Worm (Caenorhabditis elegans) whole organism, L2 larva: ENCODE measurements around the gene F12A10.1.

Experiments
- Y55F3AM.14 ChIP-seq: fragments of 200-800 bp; sonication (Bioruptor generic); optimal IDR thresholded peaks from 2 replicates; lab custom pipeline; 2018; ENCODE audit warnings: mild to moderate bottlenecking, missing genetic modification characterization, missing compliant biosample characterization
- alr-1 ChIP-seq: fragments of 150-350 bp; optimal IDR thresholded peaks from 2 replicates; lab custom pipeline; 2014; ENCODE audit warnings: missing biosample characterization, missing genetic modification characterization
- ceh-16 ChIP-seq: fragments of 150-350 bp; optimal IDR thresholded peaks from 2 replicates; lab custom pipeline; 2014; ENCODE audit warnings: missing biosample characterization, missing genetic modification characterization
- ceh-82 ChIP-seq: fragments of 150-350 bp; optimal IDR thresholded peaks from 2 replicates; lab custom pipeline; 2014; ENCODE audit warnings: missing biosample characterization, missing genetic modification characterization
- elt-3 ChIP-seq: sonication (generic microtip); optimal IDR thresholded peaks from 2 replicates; lab custom pipeline; 2017; ENCODE audit warnings: missing biosample characterization, missing genetic modification characterization
- lin-11 ChIP-seq: fragments of 150-350 bp; sonication (generic microtip); optimal IDR thresholded peaks from 2 replicates; lab custom pipeline; 2014; ENCODE audit warnings: missing biosample characterization, missing genetic modification characterization, inconsistent platforms, mixed read lengths
- mdl-1 ChIP-seq, 2 experiments: fragments of 150-350 bp in 1 of 2; sonication (generic microtip) in 1 of 2; optimal IDR thresholded peaks; 2 replicates each; lab custom pipeline; 2017; ENCODE audit warnings: missing biosample characterization in 2 of 2, missing genetic modification characterization in 2 of 2
- unc-62 ChIP-seq: fragments of 150-350 bp; optimal IDR thresholded peaks from 2 replicates; lab custom pipeline; 2014; ENCODE audit warnings: missing biosample characterization, missing genetic modification reagents, missing genetic modification characterization
- ztf-11 ChIP-seq: sonication (generic microtip); optimal IDR thresholded peaks from 2 replicates; lab custom pipeline; 2017; ENCODE audit warnings: missing biosample characterization, missing genetic modification characterization

- TF ChIP-seq alr-1 (tag; lab: Kevin White, UChicago) (no peak), mdl-1 (tag; optimal IDR thresholded peaks at IDR 0.05; lab: Kevin White, UChicago) (no peak), ztf-11 (no peak), ceh-82 (tag; lab: Kevin White, UChicago) (no peak), ceh-16 (no peak), lin-11 (tag; lab: Kevin White, UChicago) (no peak), Y55F3AM.14 (GFP tag; lab: Kevin White, UChicago) (no peak), unc-62 (GFP tag; lab: Kevin White, UChicago) (no peak), elt-3 (no peak)
Measured at ce11 chrII:5497541-5497940, 1.2 kb downstream of the F12A10.1 start.
